Worm (Caenorhabditis elegans) whole organism, young adult: Measurements from ENCODE around the gene ubxn-6.

Experiments
- Y53F4B.3 ChIP-seq: fragments of 200-800 bp; sonication (Bioruptor generic); IDR thresholded peaks from 2 replicates; pipeline ENCODE4 v1.3.6; 2022; ENCODE audit warnings: missing genetic modification reagents, missing genetic modification characterization, missing compliant biosample characterization
- athp-1 ChIP-seq: sonication (generic microtip); optimal IDR thresholded peaks from 2 replicates; lab custom pipeline; 2017; ENCODE audit warnings: mild to moderate bottlenecking, missing genetic modification characterization, missing compliant biosample characterization
- egl-18 ChIP-seq: fragments of 200-800 bp; sonication (Bioruptor generic); IDR thresholded peaks from 2 replicates; pipeline ENCODE4 v1.3.6; 2022; ENCODE audit warnings: missing genetic modification reagents, missing genetic modification characterization, missing compliant biosample characterization
- lin-35 ChIP-seq, 3 experiments: fragments of 150-350 bp in 2 of 3; sonication (generic microtip) in 1 of 3; optimal IDR thresholded peaks; 2 replicates each; lab custom pipeline; 2014 to 2018; ENCODE audit warnings: missing biosample characterization in 3 of 3, missing genetic modification characterization in 3 of 3, missing genetic modification reagents in 3 of 3
- nfyb-1 ChIP-seq: fragments of 200-800 bp; sonication (Bioruptor generic); IDR thresholded peaks from 2 replicates; pipeline ENCODE4 v1.3.6; 2022; ENCODE audit warnings: missing genetic modification reagents, missing genetic modification characterization, missing compliant biosample characterization

DNA sequence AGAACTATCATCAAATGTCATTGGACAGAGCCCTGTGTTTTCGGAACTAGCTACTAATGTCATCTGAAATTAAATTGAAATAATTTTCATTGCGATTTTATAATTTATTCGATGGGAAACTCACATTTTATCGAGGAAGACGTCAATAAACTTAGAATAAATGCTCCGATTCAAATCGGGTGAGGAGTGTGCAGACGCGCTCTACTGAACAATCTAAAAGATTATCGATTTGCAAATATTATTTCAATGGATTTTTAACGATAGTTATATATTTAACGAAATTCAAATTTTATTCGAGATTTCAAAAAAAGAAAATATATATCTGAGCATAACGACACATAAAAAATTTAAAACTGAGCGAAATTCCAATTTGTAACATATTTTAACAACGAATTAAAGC lies 10.2 kb downstream of the ubxn-6 start, which contains the start of gene eor-1:
- no peak for TF ChIP-seq Y53F4B.3
- TF ChIP-seq nfyb-1 (GFP tag; lab: Robert Waterston, UW): no peak
- TF ChIP-seq athp-1 (tag; lab: Kevin White, UChicago): no peak
- no peak for TF ChIP-seq lin-35 (GFP tag; optimal IDR thresholded peaks at IDR 0.05; lab: Kevin White, UChicago)
- TF ChIP-seq egl-18 (GFP tag; lab: Robert Waterston, UW): no peak
